Fruit fly (Drosophila melanogaster) whole organism, embryonic: ENCODE results near the gene Bicra.
A peak's percentile ranks its signal among the peaks of the same experiment; 100 is the strongest.

ENCODE experiments used
- Bteb2 ChIP-seq: fragments of 200-800 bp; sonication (Bioruptor generic); optimal IDR thresholded peaks from 2 replicates; lab custom pipeline; 2016; ENCODE audit warnings: missing biosample characterization, missing genetic modification characterization
- CG1024 ChIP-seq: fragments of 200-800 bp; sonication (Bioruptor generic); IDR thresholded peaks from 2 replicates; pipeline ENCODE4 v1.3.6; 2022; ENCODE audit warnings: missing biosample characterization, missing genetic modification characterization
- CG10274 ChIP-seq: fragments of 200-800 bp; sonication (Bioruptor generic); optimal IDR thresholded peaks from 3 replicates; lab custom pipeline; 2017; ENCODE audit warnings: missing biosample characterization, mild to moderate bottlenecking, missing genetic modification characterization
- CG11695 ChIP-seq: fragments of 200-800 bp; sonication (Bioruptor generic); IDR thresholded peaks from 3 replicates; pipeline ENCODE4 v1.3.6; 2022; ENCODE audit warnings: missing biosample characterization, missing genetic modification characterization
- CG12659 ChIP-seq: fragments of 200-800 bp; sonication (Bioruptor generic); optimal IDR thresholded peaks from 3 replicates; lab custom pipeline; 2017; ENCODE audit warnings: mild to moderate bottlenecking, missing biosample characterization, missing genetic modification reagents, missing genetic modification characterization
- CG13287 ChIP-seq: fragments of 200-800 bp; sonication (Bioruptor generic); IDR thresholded peaks from 2 replicates; pipeline ENCODE4 v1.3.6; 2022; ENCODE audit warnings: missing biosample characterization, missing genetic modification characterization; ENCODE audit not compliant: partially characterized antibody
- CG13894 ChIP-seq: fragments of 200-800 bp; sonication (Bioruptor generic); optimal IDR thresholded peaks from 3 replicates; lab custom pipeline; 2018; ENCODE audit warnings: missing biosample characterization, mild to moderate bottlenecking, missing genetic modification characterization, moderate library complexity
- CG1529 ChIP-seq: fragments of 200-800 bp; sonication (Bioruptor generic); optimal IDR thresholded peaks from 3 replicates; lab custom pipeline; 2018; ENCODE audit warnings: missing biosample characterization, missing genetic modification characterization
- CG16863 ChIP-seq: fragments of 200-800 bp; sonication (Bioruptor generic); optimal IDR thresholded peaks from 3 replicates; lab custom pipeline; 2016; ENCODE audit warnings: missing biosample characterization, missing genetic modification characterization
- CG2116 ChIP-seq: fragments of 200-800 bp; sonication (Bioruptor generic); optimal IDR thresholded peaks from 3 replicates; lab custom pipeline; 2018; ENCODE audit warnings: missing biosample characterization, mild to moderate bottlenecking, missing genetic modification characterization
- CG2129 ChIP-seq: fragments of 200-800 bp; sonication (Bioruptor generic); IDR thresholded peaks from 2 replicates; pipeline ENCODE4 v1.3.6; 2022; ENCODE audit warnings: missing biosample characterization, missing genetic modification characterization; ENCODE audit not compliant: partially characterized antibody
- CG42726 ChIP-seq: fragments of 200-800 bp; sonication (Bioruptor generic); IDR thresholded peaks from 2 replicates; pipeline ENCODE4 v1.3.6; 2022; ENCODE audit warnings: missing biosample characterization, missing genetic modification characterization; ENCODE audit not compliant: partially characterized antibody
- CG6175 ChIP-seq: fragments of 200-800 bp; sonication (Bioruptor generic); IDR thresholded peaks from 3 replicates; pipeline ENCODE4 v1.3.6; 2022; ENCODE audit warnings: missing biosample characterization, missing genetic modification characterization
- CG6683 ChIP-seq: fragments of 200-800 bp; sonication (Bioruptor generic); optimal IDR thresholded peaks from 2 replicates; lab custom pipeline; 2017; ENCODE audit warnings: missing biosample characterization, mild to moderate bottlenecking, missing genetic modification characterization, missing genetic modification reagents
- CG6791 ChIP-seq: fragments of 200-800 bp; sonication (Bioruptor generic); IDR thresholded peaks from 3 replicates; pipeline ENCODE4 v1.3.6; 2022; ENCODE audit warnings: missing biosample characterization, missing genetic modification characterization; ENCODE audit not compliant: partially characterized antibody
- CG8290 ChIP-seq, 3 experiments: fragments of 200-800 bp; sonication (Bioruptor generic); optimal IDR thresholded peaks; 2 replicates each; lab custom pipeline; 2016 to 2019; ENCODE audit warnings: missing biosample characterization in 3 of 3, missing genetic modification characterization in 3 of 3, mild to moderate bottlenecking in 2 of 3, moderate library complexity in 1 of 3
- CG8765 ChIP-seq: fragments of 200-800 bp; sonication (Bioruptor generic); IDR thresholded peaks from 2 replicates; pipeline ENCODE4 v1.3.6; 2022; ENCODE audit warnings: missing biosample characterization, missing genetic modification characterization
- CG9215 ChIP-seq: fragments of 200-800 bp; sonication (Bioruptor generic); IDR thresholded peaks from 2 replicates; pipeline ENCODE4 v1.3.6; 2022; ENCODE audit warnings: missing biosample characterization, missing genetic modification characterization
- CHES-1-like ChIP-seq: fragments of 200-800 bp; sonication (Bioruptor generic); optimal IDR thresholded peaks from 2 replicates; lab custom pipeline; 2016; ENCODE audit warnings: missing biosample characterization, missing genetic modification characterization
- Ets65A ChIP-seq: fragments of 200-800 bp; sonication (Bioruptor generic); peaks from one replicate; lab custom pipeline; 2016; ENCODE audit warnings: missing biosample characterization, missing genetic modification characterization
- GATAe ChIP-seq: fragments of 200-800 bp; sonication (Bioruptor generic); conservative IDR thresholded peaks from 2 replicates; pipeline ENCODE4 v1.3.6; 2022; ENCODE audit warnings: missing biosample characterization, missing genetic modification characterization
- H15 ChIP-seq: fragments of 200-800 bp; sonication (Bioruptor generic); IDR thresholded peaks from 3 replicates; pipeline ENCODE4 v1.3.6; 2022; ENCODE audit warnings: missing biosample characterization, missing genetic modification characterization
- MBD-R2 ChIP-seq: fragments of 200-800 bp; sonication (Bioruptor generic); IDR thresholded peaks from 2 replicates; pipeline ENCODE4 v1.3.6; 2022; ENCODE audit warnings: missing biosample characterization, missing genetic modification characterization
- MESR4 ChIP-seq: fragments of 200-800 bp; sonication (Bioruptor generic); optimal IDR thresholded peaks from 2 replicates; lab custom pipeline; 2018; ENCODE audit warnings: missing biosample characterization, mild to moderate bottlenecking, missing genetic modification characterization, moderate library complexity
- Mrtf ChIP-seq: fragments of 200-800 bp; sonication (Bioruptor generic); IDR thresholded peaks from 3 replicates; pipeline ENCODE4 v1.3.6; 2022; ENCODE audit warnings: missing biosample characterization, missing genetic modification characterization
- Oaz ChIP-seq: fragments of 200-800 bp; sonication (Bioruptor generic); IDR thresholded peaks from 2 replicates; pipeline ENCODE4 v1.3.6; 2022; ENCODE audit warnings: missing biosample characterization, missing genetic modification characterization
- Poxn ChIP-seq: fragments of 200-800 bp; sonication (Bioruptor generic); IDR thresholded peaks from 2 replicates; pipeline ENCODE4 v1.3.6; 2022; ENCODE audit warnings: missing biosample characterization, missing genetic modification characterization
- aop ChIP-seq: fragments of 200-800 bp; sonication (Bioruptor generic); IDR thresholded peaks from 2 replicates; pipeline ENCODE4 v1.3.6; 2022; ENCODE audit warnings: missing biosample characterization, missing genetic modification characterization
- corto ChIP-seq: fragments of 200-800 bp; sonication (Bioruptor generic); optimal IDR thresholded peaks from 2 replicates; lab custom pipeline; 2016; ENCODE audit warnings: missing biosample characterization, mild to moderate bottlenecking, missing genetic modification characterization, moderate library complexity
- croc ChIP-seq: fragments of 200-800 bp; sonication (Bioruptor generic); conservative IDR thresholded peaks from 3 replicates; pipeline ENCODE4 v1.3.6; 2022; ENCODE audit warnings: missing biosample characterization, missing genetic modification characterization
- exex ChIP-seq: fragments of 200-800 bp; sonication (Bioruptor generic); optimal IDR thresholded peaks from 4 replicates; lab custom pipeline; 2018; ENCODE audit warnings: missing biosample characterization, mild to moderate bottlenecking, missing genetic modification characterization, moderate library complexity
- gsb ChIP-seq: fragments of 200-800 bp; sonication (Bioruptor generic); IDR thresholded peaks from 2 replicates; pipeline ENCODE4 v1.3.6; 2022; ENCODE audit warnings: missing biosample characterization, missing genetic modification characterization
- jigr1 ChIP-seq: fragments of 200-800 bp; sonication (Bioruptor generic); IDR thresholded peaks from 3 replicates; pipeline ENCODE4 v1.3.6; 2022; ENCODE audit warnings: missing biosample characterization, missing genetic modification characterization
- jing ChIP-seq: fragments of 200-800 bp; sonication (Bioruptor generic); optimal IDR thresholded peaks from 2 replicates; lab custom pipeline; 2018; ENCODE audit warnings: missing biosample characterization, mild to moderate bottlenecking, missing genetic modification characterization
- lmd ChIP-seq: fragments of 200-800 bp; sonication (Bioruptor generic); IDR thresholded peaks from 2 replicates; pipeline ENCODE4 v1.3.6; 2022; ENCODE audit warnings: missing biosample characterization, missing genetic modification characterization
- pan ChIP-seq, 4 experiments: fragments of >200 bp in 3 of 4; fragments of 200-800 bp in 1 of 4; sonication (Bioruptor generic) in 1 of 4; optimal IDR thresholded peaks in 3 of 4; IDR thresholded peaks in 1 of 4; 2 replicates each; pipeline versions ENCODE4 v1.3.6 to Lab custom; 2017 to 2022; ENCODE audit warnings: missing biosample characterization in 2 of 4, missing genetic modification characterization in 2 of 4, mixed read lengths in 1 of 4
- pb ChIP-seq: fragments of 200-800 bp; sonication (Bioruptor generic); optimal IDR thresholded peaks from 3 replicates; lab custom pipeline; 2016; ENCODE audit warnings: missing biosample characterization, missing genetic modification characterization
- peb ChIP-seq: fragments of 200-800 bp; sonication (Bioruptor generic); IDR thresholded peaks from 2 replicates; pipeline ENCODE4 v1.3.6; 2022; ENCODE audit warnings: missing biosample characterization, missing genetic modification characterization
- pfk ChIP-seq: fragments of 200-800 bp; sonication (Bioruptor generic); optimal IDR thresholded peaks from 2 replicates; lab custom pipeline; 2018; ENCODE audit warnings: missing biosample characterization, mild to moderate bottlenecking, missing genetic modification characterization, moderate library complexity
- pita ChIP-seq: fragments of 200-800 bp; sonication (Bioruptor generic); optimal IDR thresholded peaks from 2 replicates; lab custom pipeline; 2017; ENCODE audit warnings: missing biosample characterization, mild to moderate bottlenecking, missing genetic modification characterization
- pzg ChIP-seq: fragments of 200-800 bp; sonication (Bioruptor generic); optimal IDR thresholded peaks from 3 replicates; lab custom pipeline; 2018; ENCODE audit warnings: missing biosample characterization, mild to moderate bottlenecking, missing genetic modification characterization, moderate library complexity
- repo ChIP-seq: fragments of 200-800 bp; sonication (Bioruptor generic); optimal IDR thresholded peaks from 2 replicates; lab custom pipeline; 2016; ENCODE audit warnings: missing biosample characterization, missing genetic modification characterization
- rib ChIP-seq: fragments of 200-800 bp; sonication (Bioruptor generic); IDR thresholded peaks from 2 replicates; pipeline ENCODE4 v1.3.6; 2022; ENCODE audit warnings: missing biosample characterization, missing genetic modification characterization
- run ChIP-seq: fragments of 200-800 bp; sonication (Bioruptor generic); optimal IDR thresholded peaks from 3 replicates; lab custom pipeline; 2018; ENCODE audit warnings: missing biosample characterization, mild to moderate bottlenecking, missing genetic modification characterization
- schlank ChIP-seq: fragments of 200-800 bp; sonication (Bioruptor generic); optimal IDR thresholded peaks from 2 replicates; lab custom pipeline; 2018; ENCODE audit warnings: missing biosample characterization, mild to moderate bottlenecking, missing genetic modification characterization
- stwl ChIP-seq: fragments of 200-800 bp; sonication (Bioruptor generic); optimal IDR thresholded peaks from 3 replicates; lab custom pipeline; 2018; ENCODE audit warnings: missing biosample characterization, mild to moderate bottlenecking, missing genetic modification characterization, moderate library complexity
- tgo ChIP-seq: fragments of 200-800 bp; sonication (Bioruptor generic); IDR thresholded peaks from 3 replicates; pipeline ENCODE4 v1.3.6; 2022; ENCODE audit warnings: missing biosample characterization, missing genetic modification characterization
- toy ChIP-seq: fragments of 200-800 bp; sonication (Bioruptor generic); IDR thresholded peaks from 2 replicates; pipeline ENCODE4 v1.3.6; 2022; ENCODE audit warnings: missing biosample characterization, missing genetic modification characterization
- ttk ChIP-seq: fragments of 200-800 bp; sonication (Bioruptor generic); IDR thresholded peaks from 2 replicates; pipeline ENCODE4 v2.1.2; 2022; ENCODE audit warnings: missing biosample characterization, missing genetic modification characterization
- unpg ChIP-seq: fragments of 200-800 bp; sonication (Bioruptor generic); optimal IDR thresholded peaks from 3 replicates; lab custom pipeline; 2018; ENCODE audit warnings: missing biosample characterization, mild to moderate bottlenecking, missing genetic modification characterization, moderate library complexity
- zfh2 ChIP-seq: fragments of 200-800 bp; sonication (Bioruptor generic); optimal IDR thresholded peaks from 2 replicates; lab custom pipeline; 2016; ENCODE audit warnings: missing biosample characterization, missing genetic modification characterization

Gene Bicra

DNA sequence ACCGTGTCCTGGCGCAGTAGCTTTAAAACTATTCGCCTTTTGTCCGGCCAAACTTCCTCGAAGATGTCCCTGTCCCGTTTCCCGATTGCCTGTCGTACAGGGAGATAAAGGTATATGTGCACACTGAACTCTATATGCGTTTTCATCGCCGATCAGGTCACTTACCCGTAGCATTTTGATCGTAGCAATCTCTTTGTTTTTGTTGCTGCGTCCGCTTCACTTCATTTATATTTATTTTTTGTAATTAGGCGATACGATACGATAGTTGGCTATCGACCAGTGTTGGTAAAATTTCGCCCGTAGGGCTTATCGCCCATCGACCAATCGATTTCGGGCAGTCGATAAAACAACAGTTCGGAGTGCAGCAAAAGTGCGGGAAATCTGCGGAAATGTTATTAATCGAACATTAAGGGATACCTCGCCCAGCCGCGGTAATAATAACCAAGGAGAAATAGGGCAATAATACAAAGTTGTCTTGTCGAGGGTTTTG, at the start of gene Bicra, which contains the start of gene Cul5 (continued):
- no peak for TF ChIP-seq tgo
- TF ChIP-seq pfk (GFP tag; lab: Kevin White, UChicago), result no peak
- no peak for TF ChIP-seq CG10274 (GFP tag; lab: Kevin White, UChicago)
- no peak for TF ChIP-seq lmd
- no peak for TF ChIP-seq croc (GFP tag; lab: Robert Waterston, UW)
- no peak for TF ChIP-seq jigr1 (GFP tag; lab: Robert Waterston, UW)
- TF ChIP-seq stwl (tag; lab: Kevin White, UChicago), result peak; percentile 72
- TF ChIP-seq zfh2 (GFP tag; lab: Kevin White, UChicago), result peak; percentile 2
- no peak for TF ChIP-seq Ets65A (GFP tag; lab: Kevin White, UChicago)
- no peak for TF ChIP-seq CG8765
- no peak for TF ChIP-seq CHES-1-like
- no peak for TF ChIP-seq H15 (GFP tag; lab: Robert Waterston, UW)
- no peak for TF ChIP-seq aop
- no peak for TF ChIP-seq gsb
- peak; percentile 63 for TF ChIP-seq CG2129 (GFP tag; lab: Robert Waterston, UW)
- no peak for TF ChIP-seq toy (GFP tag; lab: Robert Waterston, UW)
- TF ChIP-seq Poxn (GFP tag; lab: Robert Waterston, UW), result no peak
- no peak for TF ChIP-seq CG16863 (GFP tag; lab: Kevin White, UChicago)
- TF ChIP-seq CG11695 (GFP tag; lab: Robert Waterston, UW), result no peak
- TF ChIP-seq exex, result peak; percentile 37
- TF ChIP-seq repo (GFP tag; lab: Kevin White, UChicago), result no peak
- no peak for TF ChIP-seq CG8290 (GFP tag; optimal IDR thresholded peaks at IDR 0.05; lab: Kevin White, UChicago)
- TF ChIP-seq CG8290 (tag; optimal IDR thresholded peaks at IDR 0.05; lab: Kevin White, UChicago), result no peak
- no peak for TF ChIP-seq schlank (tag; lab: Kevin White, UChicago)
- TF ChIP-seq GATAe (GFP tag; lab: Robert Waterston, UW), result no peak
- peak; percentile 63 for TF ChIP-seq CG2116
- peak; percentile 14 for TF ChIP-seq Bteb2 (GFP tag; lab: Kevin White, UChicago)
- no peak for TF ChIP-seq CG13894 (tag; lab: Kevin White, UChicago)
- TF ChIP-seq unpg (GFP tag; lab: Kevin White, UChicago), result no peak
- TF ChIP-seq pita (GFP tag; lab: Kevin White, UChicago), result no peak
- TF ChIP-seq CG6683 (GFP tag; lab: Kevin White, UChicago), result no peak
- no peak for TF ChIP-seq run (tag; lab: Kevin White, UChicago)
- TF ChIP-seq CG9215, result no peak
- TF ChIP-seq CG6175, result no peak
- TF ChIP-seq CG13287 (GFP tag; lab: Robert Waterston, UW), result no peak
- TF ChIP-seq CG6791 (GFP tag; lab: Robert Waterston, UW), result peak; percentile 92
- TF ChIP-seq pan (optimal IDR thresholded peaks at IDR 0.05; lab: Kevin White, UChicago), result no peak
- no peak for TF ChIP-seq pan (GFP tag; optimal IDR thresholded peaks at IDR 0.05 in 1 of 2, IDR thresholded peaks at IDR 0.05 in 1 of 2)
- TF ChIP-seq peb (GFP tag; lab: Robert Waterston, UW), result no peak
- TF ChIP-seq Mrtf (GFP tag; lab: Robert Waterston, UW), result no peak
- peak; percentile 61 for TF ChIP-seq MBD-R2 (GFP tag; lab: Robert Waterston, UW)
- TF ChIP-seq CG1529 (GFP tag; lab: Kevin White, UChicago), result no peak
- TF ChIP-seq pzg (GFP tag; lab: Kevin White, UChicago), result peak; percentile 86
- no peak for TF ChIP-seq CG1024 (GFP tag; lab: Robert Waterston, UW)
- TF ChIP-seq CG12659, result peak; percentile 48
- TF ChIP-seq jing, result no peak
- no peak for TF ChIP-seq Oaz (GFP tag; lab: Robert Waterston, UW)
- TF ChIP-seq corto (GFP tag; lab: Kevin White, UChicago), result peak; percentile 67
- no peak for TF ChIP-seq pb (GFP tag; lab: Kevin White, UChicago)
- peak; percentile 94 for TF ChIP-seq MESR4 (GFP tag; lab: Kevin White, UChicago)
- peak; percentile 81 for TF ChIP-seq CG42726 (GFP tag; lab: Robert Waterston, UW)
- no peak for TF ChIP-seq rib (GFP tag; lab: Robert Waterston, UW)
- TF ChIP-seq ttk (GFP tag; lab: Robert Waterston, UW), result no peak
